Worm (Caenorhabditis elegans): ENCODE results near the gene F14B8.4.

DNA sequence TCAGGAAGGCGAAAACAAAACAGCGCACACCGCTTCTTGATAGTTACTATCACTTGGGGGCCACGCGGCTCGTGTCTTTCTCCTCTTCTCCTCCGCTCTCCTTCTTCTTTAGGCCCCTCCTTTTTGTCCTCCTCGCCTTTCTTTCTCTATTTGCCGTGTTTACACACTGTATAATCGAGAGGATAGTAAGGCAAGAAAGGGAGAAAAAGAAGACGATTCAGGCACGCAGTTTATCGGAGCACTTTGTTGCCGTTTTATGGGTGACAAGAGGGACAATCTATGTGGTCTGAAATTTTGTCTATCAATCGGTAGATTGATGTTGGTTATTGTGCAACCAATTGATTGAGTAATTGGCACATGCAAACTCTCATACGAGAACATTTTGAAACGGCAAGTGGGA is 32.4 kb upstream of the F14B8.4 start, which contains the start of gene F14B8.6:
- TF ChIP-seq somi-1 (GFP tag; optimal IDR thresholded peaks at IDR 0.05) (no peak), F39B2.1 (GFP tag; IDR thresholded peaks at IDR 0.05) (no peak), fkh-3 (tag; optimal IDR thresholded peaks at IDR 0.05) (no peak), hmg-20 (GFP tag; IDR thresholded peaks at IDR 0.05) (no peak), sptf-2 (GFP tag; optimal IDR thresholded peaks at IDR 0.05) (no peak), lag-1 (GFP tag; IDR thresholded peaks at IDR 0.05) (no peak), K12H6.12 (tag; optimal IDR thresholded peaks at IDR 0.05) (no peak)

Data from whole organism, young adult.